Worm (Caenorhabditis elegans) whole organism, early embryonic: ENCODE data around the gene C14A4.8.

Source experiments
- F13C5.2 ChIP-seq: sonication (generic microtip); optimal IDR thresholded peaks from 2 replicates; lab custom pipeline; 2017; ENCODE audit warnings: mild to moderate bottlenecking, missing genetic modification characterization, inconsistent platforms, missing compliant biosample characterization
- aly-1 ChIP-seq: sonication (generic microtip); optimal IDR thresholded peaks from 2 replicates; lab custom pipeline; 2016; ENCODE audit warnings: missing genetic modification characterization, missing compliant biosample characterization
- ama-1 ChIP-seq: fragments of 150-350 bp; optimal IDR thresholded peaks from 2 replicates; lab custom pipeline; 2014
- ceh-13 ChIP-seq: fragments of 200-800 bp; sonication (Bioruptor generic); optimal IDR thresholded peaks from 2 replicates; lab custom pipeline; 2018; ENCODE audit warnings: mild to moderate bottlenecking, missing genetic modification characterization, missing compliant biosample characterization
- ceh-36 ChIP-seq: sonication (generic microtip); optimal IDR thresholded peaks from 2 replicates; lab custom pipeline; 2016; ENCODE audit warnings: missing genetic modification characterization, inconsistent platforms, missing compliant biosample characterization
- flt-1 ChIP-seq: fragments of 200-800 bp; sonication (Bioruptor generic); IDR thresholded peaks from 2 replicates; pipeline ENCODE4 v1.3.6; 2022; ENCODE audit warnings: missing genetic modification characterization, missing compliant biosample characterization
- hmbx-1 ChIP-seq: sonication (generic microtip); optimal IDR thresholded peaks from 2 replicates; lab custom pipeline; 2016; ENCODE audit warnings: mild to moderate bottlenecking, missing genetic modification characterization, missing compliant biosample characterization
- hnd-1 ChIP-seq: sonication (generic microtip); optimal IDR thresholded peaks from 2 replicates; lab custom pipeline; 2016; ENCODE audit warnings: missing genetic modification characterization, missing compliant biosample characterization
- pes-1 ChIP-seq: fragments of 200-800 bp; sonication (Bioruptor generic); IDR thresholded peaks from 2 replicates; pipeline ENCODE4 v1.3.6; 2022; ENCODE audit warnings: missing genetic modification reagents, missing genetic modification characterization, missing compliant biosample characterization
- scrt-1 ChIP-seq: fragments of 200-800 bp; sonication (Bioruptor generic); IDR thresholded peaks from 2 replicates; pipeline ENCODE4 v1.3.6; 2022; ENCODE audit warnings: missing genetic modification characterization, missing compliant biosample characterization
- sea-1 ChIP-seq: fragments of 200-800 bp; sonication (Bioruptor generic); conservative IDR thresholded peaks from 2 replicates; pipeline ENCODE4 v1.3.6; 2022; ENCODE audit warnings: missing genetic modification characterization, missing compliant biosample characterization
- tbx-11 ChIP-seq: fragments of 200-800 bp; sonication (Bioruptor generic); IDR thresholded peaks from 2 replicates; pipeline ENCODE4 v1.3.6; 2022; ENCODE audit warnings: missing genetic modification characterization, missing compliant biosample characterization
- tra-4 ChIP-seq: sonication (generic microtip); optimal IDR thresholded peaks from 2 replicates; lab custom pipeline; 2017; ENCODE audit warnings: missing genetic modification characterization, missing compliant biosample characterization

DNA sequence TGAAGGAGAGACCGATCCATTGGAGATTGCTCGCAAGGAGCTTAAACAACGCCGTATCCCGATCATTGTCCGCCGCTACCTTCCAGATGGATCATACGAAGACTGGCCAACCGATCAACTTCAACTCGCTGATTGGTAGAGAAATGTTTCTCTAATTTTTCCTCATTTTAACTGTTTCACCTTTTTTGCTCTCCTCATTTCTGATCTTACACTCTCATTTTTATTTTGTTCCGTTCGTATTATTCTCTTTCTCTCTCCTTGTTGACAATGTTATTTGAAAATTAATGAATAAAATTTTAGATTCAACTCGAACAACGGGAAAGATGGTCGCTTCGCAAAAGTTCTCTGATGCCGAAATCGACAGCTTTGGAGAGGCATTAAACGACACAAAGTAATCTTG, 18.3 kb downstream of the C14A4.8 start, which contains the start of gene dohh-1:
- TF ChIP-seq scrt-1 (GFP tag; lab: Robert Waterston, UW) = no peak
- no peak for TF ChIP-seq F13C5.2 (tag; lab: Kevin White, UChicago)
- TF ChIP-seq flt-1 (GFP tag; lab: Robert Waterston, UW) = no peak
- no peak for TF ChIP-seq tbx-11 (GFP tag; lab: Robert Waterston, UW)
- TF ChIP-seq ama-1 (lab: Kevin White, UChicago) = no peak
- no peak for TF ChIP-seq tra-4 (tag; lab: Kevin White, UChicago)
- TF ChIP-seq pes-1 = no peak
- no peak for TF ChIP-seq hnd-1 (tag; lab: Kevin White, UChicago)
- no peak for TF ChIP-seq sea-1 (GFP tag; lab: Robert Waterston, UW)
- no peak for TF ChIP-seq ceh-36 (tag; lab: Kevin White, UChicago)
- no peak for TF ChIP-seq ceh-13
- TF ChIP-seq hmbx-1 (tag; lab: Kevin White, UChicago) = no peak
- TF ChIP-seq aly-1 (tag; lab: Kevin White, UChicago) = no peak
